Fruit fly (Drosophila melanogaster) whole organism, embryonic: Measurements from ENCODE around the gene CHES-1-like.

Experiments
- Ada2b ChIP-seq: fragments of 200-800 bp; sonication (Bioruptor generic); IDR thresholded peaks from 2 replicates; pipeline ENCODE4 v1.3.6; 2022; ENCODE audit warnings: missing biosample characterization, missing genetic modification characterization
- Atf6 ChIP-seq: fragments of 200-800 bp; sonication (Bioruptor generic); IDR thresholded peaks from 2 replicates; pipeline ENCODE4 v1.3.6; 2022; ENCODE audit warnings: missing biosample characterization, missing genetic modification characterization
- Blimp-1 ChIP-seq: fragments of 200-800 bp; sonication (Bioruptor generic); optimal IDR thresholded peaks from 3 replicates; lab custom pipeline; 2018; ENCODE audit warnings: missing biosample characterization, missing genetic modification characterization, mild to moderate bottlenecking, moderate library complexity, missing genetic modification reagents
- CG10462 ChIP-seq: fragments of 200-800 bp; sonication (Bioruptor generic); optimal IDR thresholded peaks from 2 replicates; lab custom pipeline; 2016; ENCODE audit warnings: missing biosample characterization, missing genetic modification characterization
- CG11085 ChIP-seq: fragments of 200-800 bp; sonication (Bioruptor generic); IDR thresholded peaks from 2 replicates; pipeline ENCODE4 v1.3.6; 2022; ENCODE audit warnings: missing biosample characterization, missing genetic modification characterization
- CG11247 ChIP-seq: fragments of 200-800 bp; sonication (Bioruptor generic); IDR thresholded peaks from 2 replicates; pipeline ENCODE4 v1.3.6; 2022; ENCODE audit warnings: missing biosample characterization, missing genetic modification characterization
- CG11504 ChIP-seq: fragments of 200-800 bp; sonication (Bioruptor generic); optimal IDR thresholded peaks from 3 replicates; lab custom pipeline; 2019; ENCODE audit warnings: missing biosample characterization, mild to moderate bottlenecking, missing genetic modification characterization, moderate library complexity
- CG11560 ChIP-seq: fragments of 200-800 bp; sonication (Bioruptor generic); IDR thresholded peaks from 3 replicates; pipeline ENCODE4 v1.3.6; 2022; ENCODE audit warnings: missing biosample characterization, missing genetic modification characterization
- CG12744 ChIP-seq: fragments of 200-800 bp; sonication (Bioruptor generic); optimal IDR thresholded peaks from 2 replicates; lab custom pipeline; 2016; ENCODE audit warnings: missing biosample characterization, missing genetic modification characterization
- CG13775 ChIP-seq: fragments of 200-800 bp; sonication (Bioruptor generic); optimal IDR thresholded peaks from 3 replicates; lab custom pipeline; 2017; ENCODE audit warnings: missing biosample characterization, mild to moderate bottlenecking, missing genetic modification characterization
- CG14050 ChIP-seq: fragments of 200-800 bp; sonication (Bioruptor generic); IDR thresholded peaks from 3 replicates; pipeline ENCODE4 v1.3.6; 2022; ENCODE audit warnings: missing biosample characterization, missing genetic modification characterization
- CG16779 ChIP-seq: fragments of 200-800 bp; sonication (Bioruptor generic); IDR thresholded peaks from 2 replicates; pipeline ENCODE4 v1.3.6; 2022; ENCODE audit warnings: missing biosample characterization, missing genetic modification characterization
- CG16863 ChIP-seq: fragments of 200-800 bp; sonication (Bioruptor generic); optimal IDR thresholded peaks from 3 replicates; lab custom pipeline; 2016; ENCODE audit warnings: missing biosample characterization, missing genetic modification characterization
- CG18619 ChIP-seq: fragments of 200-800 bp; sonication (Bioruptor generic); optimal IDR thresholded peaks from 3 replicates; lab custom pipeline; 2017; ENCODE audit warnings: missing biosample characterization, mild to moderate bottlenecking, missing genetic modification characterization
- CG33557 ChIP-seq: fragments of 200-800 bp; sonication (Bioruptor generic); optimal IDR thresholded peaks from 2 replicates; lab custom pipeline; 2019; ENCODE audit warnings: missing biosample characterization, mild to moderate bottlenecking, missing genetic modification characterization, moderate library complexity
- CG4282 ChIP-seq: fragments of 200-800 bp; sonication (Bioruptor generic); optimal IDR thresholded peaks from 2 replicates; lab custom pipeline; 2016; ENCODE audit warnings: missing biosample characterization, missing genetic modification characterization
- CG4328 ChIP-seq: fragments of 200-800 bp; sonication (Bioruptor generic); optimal IDR thresholded peaks from 3 replicates; lab custom pipeline; 2017; ENCODE audit warnings: missing biosample characterization, missing genetic modification reagents, missing genetic modification characterization
- CG6689 ChIP-seq: fragments of 200-800 bp; sonication (Bioruptor generic); IDR thresholded peaks from 2 replicates; pipeline ENCODE4 v1.3.6; 2022; ENCODE audit warnings: missing biosample characterization, missing genetic modification characterization
- CG8089 ChIP-seq: fragments of 200-800 bp; sonication (Bioruptor generic); optimal IDR thresholded peaks from 3 replicates; lab custom pipeline; 2016; ENCODE audit warnings: missing biosample characterization, missing genetic modification characterization
- CG8281 ChIP-seq: fragments of 200-800 bp; sonication (Bioruptor generic); optimal IDR thresholded peaks from 2 replicates; lab custom pipeline; 2018; ENCODE audit warnings: missing biosample characterization, mild to moderate bottlenecking, missing genetic modification characterization, moderate library complexity
- CG9609 ChIP-seq: fragments of 200-800 bp; sonication (Bioruptor generic); optimal IDR thresholded peaks from 3 replicates; lab custom pipeline; 2016; ENCODE audit warnings: missing biosample characterization, missing genetic modification characterization
- D ChIP-seq, 2 experiments: fragments of 200-800 bp in 1 of 2; fragments of >200 bp in 1 of 2; sonication (Bioruptor generic) in 1 of 2; optimal IDR thresholded peaks; 2 replicates in 1 of 2; 3 replicates in 1 of 2; lab custom pipeline; 2017; ENCODE audit warnings: mild to moderate bottlenecking in 1 of 2, missing biosample characterization in 1 of 2, missing genetic modification characterization in 1 of 2, missing genetic modification reagents in 1 of 2
- Drgx ChIP-seq: fragments of 200-800 bp; sonication (Bioruptor generic); IDR thresholded peaks from 2 replicates; pipeline ENCODE4 v1.3.6; 2022; ENCODE audit warnings: missing biosample characterization, missing genetic modification characterization
- E2f1 ChIP-seq: fragments of 200-800 bp; sonication (Bioruptor generic); IDR thresholded peaks from 2 replicates; pipeline ENCODE4 v1.3.6; 2022; ENCODE audit warnings: missing biosample characterization, missing genetic modification characterization
- Fer1 ChIP-seq: fragments of 200-800 bp; sonication (Bioruptor generic); optimal IDR thresholded peaks from 2 replicates; lab custom pipeline; 2017; ENCODE audit warnings: missing biosample characterization, mild to moderate bottlenecking, missing genetic modification characterization
- Fer2 ChIP-seq: fragments of 200-800 bp; sonication (Bioruptor generic); optimal IDR thresholded peaks from 2 replicates; lab custom pipeline; 2018; ENCODE audit warnings: missing biosample characterization, mild to moderate bottlenecking, missing genetic modification characterization, moderate library complexity
- Hey ChIP-seq: fragments of 200-800 bp; sonication (Bioruptor generic); optimal IDR thresholded peaks from 3 replicates; lab custom pipeline; 2018; ENCODE audit warnings: missing biosample characterization, mild to moderate bottlenecking, missing genetic modification characterization
- NC2β ChIP-seq: fragments of 200-800 bp; sonication (Bioruptor generic); optimal IDR thresholded peaks from 2 replicates; lab custom pipeline; 2016; ENCODE audit warnings: missing biosample characterization, missing genetic modification characterization
- PHDP ChIP-seq: fragments of 200-800 bp; sonication (Bioruptor generic); optimal IDR thresholded peaks from 3 replicates; lab custom pipeline; 2018; ENCODE audit warnings: missing biosample characterization, mild to moderate bottlenecking, missing genetic modification characterization, moderate library complexity
- Ptx1 ChIP-seq: fragments of 200-800 bp; sonication (Bioruptor generic); IDR thresholded peaks from 2 replicates; pipeline ENCODE4 v1.3.6; 2022; ENCODE audit warnings: missing biosample characterization, missing genetic modification characterization
- Xbp1 ChIP-seq: fragments of 200-800 bp; sonication (Bioruptor generic); optimal IDR thresholded peaks from 3 replicates; lab custom pipeline; 2016; ENCODE audit warnings: missing biosample characterization, mild to moderate bottlenecking, missing genetic modification characterization
- YL-1 ChIP-seq: fragments of 200-800 bp; sonication (Bioruptor generic); optimal IDR thresholded peaks from 3 replicates; lab custom pipeline; 2017; ENCODE audit warnings: missing biosample characterization, mild to moderate bottlenecking, missing genetic modification characterization
- abd-A ChIP-seq: fragments of 200-800 bp; sonication (Bioruptor generic); optimal IDR thresholded peaks from 3 replicates; lab custom pipeline; 2019; ENCODE audit warnings: missing biosample characterization, mild to moderate bottlenecking, missing genetic modification characterization, moderate library complexity
- ac ChIP-seq: fragments of 200-800 bp; sonication (Bioruptor generic); optimal IDR thresholded peaks from 3 replicates; lab custom pipeline; 2017; ENCODE audit warnings: missing biosample characterization, mild to moderate bottlenecking, missing genetic modification characterization
- bsh ChIP-seq, 2 experiments: fragments of 200-800 bp; sonication (Bioruptor generic); optimal IDR thresholded peaks; 2 replicates each; lab custom pipeline; 2017 to 2018; ENCODE audit warnings: mild to moderate bottlenecking in 2 of 2, missing biosample characterization in 2 of 2, missing genetic modification characterization in 2 of 2, moderate library complexity in 1 of 2
- cato ChIP-seq: fragments of 200-800 bp; sonication (Bioruptor generic); optimal IDR thresholded peaks from 2 replicates; lab custom pipeline; 2016; ENCODE audit warnings: missing biosample characterization, missing genetic modification characterization, borderline replicate concordance
- chinmo ChIP-seq: fragments of 200-800 bp; sonication (Bioruptor generic); IDR thresholded peaks from 4 replicates; pipeline ENCODE4 v1.3.6; 2022; ENCODE audit warnings: missing biosample characterization, missing genetic modification characterization; ENCODE audit not compliant: partially characterized antibody
- crol ChIP-seq: fragments of 200-800 bp; sonication (Bioruptor generic); IDR thresholded peaks from 2 replicates; pipeline ENCODE4 v1.3.6; 2022; ENCODE audit warnings: missing biosample characterization, missing genetic modification characterization
- esg ChIP-seq: fragments of 200-800 bp; sonication (Bioruptor generic); conservative IDR thresholded peaks from 2 replicates; pipeline ENCODE4 v1.3.6; 2022; ENCODE audit warnings: missing biosample characterization, missing genetic modification characterization
- ham ChIP-seq: fragments of 200-800 bp; sonication (Bioruptor generic); IDR thresholded peaks from 2 replicates; pipeline ENCODE4 v1.3.6; 2022; ENCODE audit warnings: missing biosample characterization, missing genetic modification characterization
- maf-S ChIP-seq: fragments of 200-800 bp; sonication (Bioruptor generic); optimal IDR thresholded peaks from 2 replicates; lab custom pipeline; 2016; ENCODE audit warnings: missing biosample characterization, missing genetic modification characterization
- nerfin-2 ChIP-seq: fragments of 200-800 bp; sonication (Bioruptor generic); IDR thresholded peaks from 2 replicates; pipeline ENCODE4 v1.3.6; 2022; ENCODE audit warnings: missing biosample characterization, missing genetic modification characterization; ENCODE audit not compliant: partially characterized antibody
- odd ChIP-seq: fragments of 200-800 bp; sonication (Bioruptor generic); optimal IDR thresholded peaks from 2 replicates; lab custom pipeline; 2017; ENCODE audit warnings: missing biosample characterization, mild to moderate bottlenecking, missing genetic modification characterization
- repo ChIP-seq: fragments of 200-800 bp; sonication (Bioruptor generic); optimal IDR thresholded peaks from 2 replicates; lab custom pipeline; 2016; ENCODE audit warnings: missing biosample characterization, missing genetic modification characterization
- sna ChIP-seq: fragments of 200-800 bp; sonication (Bioruptor generic); IDR thresholded peaks from 2 replicates; pipeline ENCODE4 v1.3.6; 2022; ENCODE audit warnings: missing biosample characterization, missing genetic modification characterization; ENCODE audit not compliant: partially characterized antibody
- sob ChIP-seq: fragments of 200-800 bp; sonication (Bioruptor generic); IDR thresholded peaks from 2 replicates; pipeline ENCODE4 v1.3.6; 2022; ENCODE audit warnings: missing biosample characterization, missing genetic modification characterization
- tin ChIP-seq: fragments of 200-800 bp; sonication (Bioruptor generic); optimal IDR thresholded peaks from 3 replicates; lab custom pipeline; 2016; ENCODE audit warnings: missing biosample characterization, missing genetic modification characterization
- vvl ChIP-seq: fragments of 200-800 bp; sonication (Bioruptor generic); IDR thresholded peaks from 2 replicates; pipeline ENCODE4 v1.3.6; 2022; ENCODE audit warnings: missing biosample characterization, missing genetic modification characterization

Gene CHES-1-like

dm6 chrX:7691947-7692739 is 17.0 kb downstream of the CHES-1-like start (continued):
- TF ChIP-seq D (optimal IDR thresholded peaks at IDR 0.05; lab: Kevin White, UChicago): no peak
- peak; percentile 33 for TF ChIP-seq D (GFP tag; optimal IDR thresholded peaks at IDR 0.05; lab: Kevin White, UChicago)
- peak; percentile 73 for TF ChIP-seq vvl (GFP tag; lab: Robert Waterston, UW)
- peak; percentile 10 for TF ChIP-seq CG8281 (tag; lab: Kevin White, UChicago)
- TF ChIP-seq nerfin-2 (GFP tag; lab: Robert Waterston, UW): no peak
- TF ChIP-seq ham (GFP tag; lab: Robert Waterston, UW): no peak
- TF ChIP-seq Ada2b (GFP tag; lab: Robert Waterston, UW): peak; percentile 52; the same call in 1 of the 2 replicates
- TF ChIP-seq repo (GFP tag; lab: Kevin White, UChicago): no peak
- peak; percentile 54 for TF ChIP-seq CG9609 (GFP tag; lab: Kevin White, UChicago)
- TF ChIP-seq CG16863: peak; percentile 44
- no peak for TF ChIP-seq ac (GFP tag; lab: Kevin White, UChicago)
- peak; percentile 22; the same call in 1 of the 3 replicates for TF ChIP-seq CG11560 (tag; lab: Robert Waterston, UW)
- peak; percentile 77 for TF ChIP-seq Drgx (GFP tag; lab: Robert Waterston, UW)
- TF ChIP-seq CG18619: peak; percentile 76
- peak; percentile 73 for TF ChIP-seq CG11504 (tag; lab: Kevin White, UChicago)
- no peak for TF ChIP-seq CG11085 (GFP tag; lab: Robert Waterston, UW)
- peak; percentile 0 for TF ChIP-seq tin (GFP tag; lab: Kevin White, UChicago)
- TF ChIP-seq odd: peak; percentile 64
- TF ChIP-seq NC2β (GFP tag; lab: Kevin White, UChicago): peak; percentile 36
- no peak for TF ChIP-seq Hey
- TF ChIP-seq Ptx1 (GFP tag; lab: Robert Waterston, UW): peak; percentile 75
- TF ChIP-seq CG12744 (GFP tag; lab: Kevin White, UChicago): peak; percentile 60
- no peak for TF ChIP-seq CG33557 (GFP tag; lab: Kevin White, UChicago)
- peak; percentile 80; the same call in 1 of the 4 replicates for TF ChIP-seq chinmo (GFP tag; lab: Robert Waterston, UW)
- peak; percentile 82 for TF ChIP-seq PHDP (tag; lab: Kevin White, UChicago)
- no peak for TF ChIP-seq crol (GFP tag; lab: Robert Waterston, UW)
- TF ChIP-seq Fer2 (tag; lab: Kevin White, UChicago): peak; percentile 56
- no peak for TF ChIP-seq sna (GFP tag; lab: Robert Waterston, UW)
- peak; percentile 66 for TF ChIP-seq CG6689 (GFP tag; lab: Robert Waterston, UW)
- TF ChIP-seq E2f1 (GFP tag; lab: Robert Waterston, UW): peak; percentile 63
- TF ChIP-seq cato: peak; percentile 30
- peak; percentile 63 for TF ChIP-seq CG13775 (GFP tag; lab: Kevin White, UChicago)
- TF ChIP-seq bsh (GFP tag; optimal IDR thresholded peaks at IDR 0.05; lab: Kevin White, UChicago): peak; percentile 69 to 82
- TF ChIP-seq sob (GFP tag; lab: Robert Waterston, UW): peak; percentile 34; the same call in 1 of the 2 replicates
- TF ChIP-seq CG16779 (GFP tag; lab: Robert Waterston, UW): 0 out of 2 replicates have a peak, but pooled peaks have one; percentile 17
- TF ChIP-seq maf-S (GFP tag; lab: Kevin White, UChicago): peak; percentile 58
- TF ChIP-seq Atf6 (GFP tag; lab: Robert Waterston, UW): peak; percentile 93
- TF ChIP-seq CG10462 (GFP tag; lab: Kevin White, UChicago): peak; percentile 55
- TF ChIP-seq CG8089 (GFP tag; lab: Kevin White, UChicago): peak; percentile 16
- peak; percentile 52 for TF ChIP-seq CG4328 (GFP tag; lab: Kevin White, UChicago)
- no peak for TF ChIP-seq abd-A (tag; lab: Kevin White, UChicago)
- TF ChIP-seq YL-1 (GFP tag; lab: Kevin White, UChicago): no peak
- TF ChIP-seq Fer1 (GFP tag; lab: Kevin White, UChicago): peak; percentile 77
- TF ChIP-seq CG4282 (GFP tag; lab: Kevin White, UChicago): peak; percentile 6
- TF ChIP-seq CG11247 (GFP tag; lab: Robert Waterston, UW): peak; percentile 15; the same call in 1 of the 2 replicates
- peak; percentile 64 for TF ChIP-seq Xbp1 (GFP tag; lab: Kevin White, UChicago)
- TF ChIP-seq CG14050: peak; percentile 29; the same call in 1 of the 3 replicates
- peak; percentile 73 for TF ChIP-seq esg (GFP tag; lab: Robert Waterston, UW)
- TF ChIP-seq Blimp-1: peak; percentile 58
